Fruit fly (Drosophila melanogaster): ENCODE data around the gene Ssdp.

DNA sequence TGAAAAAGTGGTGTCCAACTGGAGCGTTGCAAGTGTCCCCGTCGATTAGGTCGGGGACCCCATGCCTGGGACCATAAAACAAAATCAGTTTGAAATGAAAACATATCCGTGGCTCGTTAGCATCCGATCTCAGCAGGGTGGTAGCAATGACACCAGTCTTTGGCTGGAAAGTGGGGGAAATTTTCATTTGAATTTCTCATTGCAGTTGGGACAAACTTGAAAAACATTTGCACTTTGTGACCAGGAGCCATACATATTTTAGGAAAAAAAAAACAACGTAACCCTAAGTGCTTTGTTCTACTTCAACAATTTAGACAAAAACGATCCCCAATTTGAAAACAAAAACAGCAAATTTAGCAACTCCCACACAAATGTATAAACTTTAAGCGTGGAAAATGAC is 47.6 kb downstream of the Ssdp start, which contains the start of gene CG14316:
- TF ChIP-seq CG33017 (tag; optimal IDR thresholded peaks at IDR 0.05) (no peak), CG7101 (tag; optimal IDR thresholded peaks at IDR 0.05) (no peak), kay (GFP tag; ENCODE audit: borderline replicate concordance) (no peak), cic (GFP tag; optimal IDR thresholded peaks at IDR 0.05) (no peak), Hr96 (GFP tag; optimal IDR thresholded peaks at IDR 0.05) (no peak), CG1620 (GFP tag; optimal IDR thresholded peaks at IDR 0.05) (no peak), tj (GFP tag; optimal IDR thresholded peaks at IDR 0.05) (no peak), ovo (GFP tag; optimal IDR thresholded peaks at IDR 0.05) (no peak), CG7045 (GFP tag; optimal IDR thresholded peaks at IDR 0.05) (no peak), CG11617 (GFP tag; optimal IDR thresholded peaks at IDR 0.05) (no peak), Crg-1 (GFP tag; optimal IDR thresholded peaks at IDR 0.05) (no peak), CG12768 (GFP tag; optimal IDR thresholded peaks at IDR 0.05) (no peak), toe (GFP tag; optimal IDR thresholded peaks at IDR 0.05) (no peak), cnc (optimal IDR thresholded peaks at IDR 0.05) (no peak)
